Fruit fly (Drosophila melanogaster) whole organism, embryonic: ENCODE measurements around the gene Dad1.
A peak's percentile ranks its signal among the peaks of the same experiment; 100 is the strongest.

Source experiments
- BEAF-32 ChIP-seq: fragments of 200-800 bp; sonication (Bioruptor generic); optimal IDR thresholded peaks from 3 replicates; lab custom pipeline; 2017; ENCODE audit warnings: missing biosample characterization, missing genetic modification characterization, mild to moderate bottlenecking, moderate library complexity, missing genetic modification reagents
- CG12071 ChIP-seq: fragments of 200-800 bp; sonication (Bioruptor generic); optimal IDR thresholded peaks from 3 replicates; lab custom pipeline; 2018; ENCODE audit warnings: missing biosample characterization, mild to moderate bottlenecking, missing genetic modification characterization
- CG12299 ChIP-seq: fragments of 200-800 bp; sonication (Bioruptor generic); optimal IDR thresholded peaks from 2 replicates; lab custom pipeline; 2018; ENCODE audit warnings: missing biosample characterization, mild to moderate bottlenecking, missing genetic modification characterization
- CG14667 ChIP-seq: fragments of 200-800 bp; sonication (Bioruptor generic); IDR thresholded peaks from 2 replicates; pipeline ENCODE4 v1.3.6; 2022; ENCODE audit warnings: missing biosample characterization, missing genetic modification characterization
- CG15011 ChIP-seq: fragments of 200-800 bp; sonication (Bioruptor generic); optimal IDR thresholded peaks from 3 replicates; lab custom pipeline; 2018; ENCODE audit warnings: missing biosample characterization, mild to moderate bottlenecking, missing genetic modification characterization
- CG17361 ChIP-seq: fragments of 200-800 bp; sonication (Bioruptor generic); IDR thresholded peaks from 3 replicates; pipeline ENCODE4 v1.3.6; 2022; ENCODE audit warnings: missing biosample characterization, missing genetic modification characterization
- CG2120 ChIP-seq: fragments of 200-800 bp; sonication (Bioruptor generic); optimal IDR thresholded peaks from 3 replicates; lab custom pipeline; 2016; ENCODE audit warnings: missing biosample characterization, missing genetic modification characterization
- CG2129 ChIP-seq: fragments of 200-800 bp; sonication (Bioruptor generic); IDR thresholded peaks from 2 replicates; pipeline ENCODE4 v1.3.6; 2022; ENCODE audit warnings: missing biosample characterization, missing genetic modification characterization; ENCODE audit not compliant: partially characterized antibody
- CG2202 ChIP-seq: fragments of 200-800 bp; sonication (Bioruptor generic); optimal IDR thresholded peaks from 2 replicates; lab custom pipeline; 2018; ENCODE audit warnings: missing biosample characterization, mild to moderate bottlenecking, missing genetic modification characterization
- CG31365 ChIP-seq: fragments of 200-800 bp; sonication (Bioruptor generic); optimal IDR thresholded peaks from 2 replicates; lab custom pipeline; 2018; ENCODE audit warnings: missing biosample characterization, mild to moderate bottlenecking, missing genetic modification characterization
- CG3163 ChIP-seq: fragments of 200-800 bp; sonication (Bioruptor generic); optimal IDR thresholded peaks from 3 replicates; lab custom pipeline; 2016; ENCODE audit warnings: missing biosample characterization, missing genetic modification characterization
- CG3847 ChIP-seq: fragments of 200-800 bp; sonication (Bioruptor generic); IDR thresholded peaks from 2 replicates; pipeline ENCODE4 v1.3.6; 2022; ENCODE audit warnings: missing biosample characterization, missing genetic modification characterization
- CG3995 ChIP-seq: fragments of 200-800 bp; sonication (Bioruptor generic); optimal IDR thresholded peaks from 3 replicates; lab custom pipeline; 2016; ENCODE audit warnings: missing biosample characterization, missing genetic modification characterization
- CG6813 ChIP-seq: fragments of 200-800 bp; sonication (Bioruptor generic); optimal IDR thresholded peaks from 2 replicates; lab custom pipeline; 2017; ENCODE audit warnings: missing biosample characterization, missing genetic modification characterization, mild to moderate bottlenecking, moderate library complexity, missing genetic modification reagents
- CG8478 ChIP-seq: fragments of >200 bp; optimal IDR thresholded peaks from 2 replicates; lab custom pipeline; 2018
- Camta ChIP-seq: fragments of 200-800 bp; sonication (Bioruptor generic); optimal IDR thresholded peaks from 2 replicates; lab custom pipeline; 2016; ENCODE audit warnings: missing biosample characterization, missing genetic modification characterization
- Dref ChIP-seq: fragments of 200-800 bp; sonication (Bioruptor generic); IDR thresholded peaks from 2 replicates; pipeline ENCODE4 v1.3.6; 2022; ENCODE audit warnings: missing biosample characterization, missing genetic modification characterization
- Drgx ChIP-seq: fragments of 200-800 bp; sonication (Bioruptor generic); IDR thresholded peaks from 2 replicates; pipeline ENCODE4 v1.3.6; 2022; ENCODE audit warnings: missing biosample characterization, missing genetic modification characterization
- Fer2 ChIP-seq: fragments of 200-800 bp; sonication (Bioruptor generic); optimal IDR thresholded peaks from 2 replicates; lab custom pipeline; 2018; ENCODE audit warnings: missing biosample characterization, mild to moderate bottlenecking, missing genetic modification characterization, moderate library complexity
- GATAe ChIP-seq: fragments of 200-800 bp; sonication (Bioruptor generic); conservative IDR thresholded peaks from 2 replicates; pipeline ENCODE4 v1.3.6; 2022; ENCODE audit warnings: missing biosample characterization, missing genetic modification characterization
- Gug ChIP-seq: fragments of 200-800 bp; sonication (Bioruptor generic); IDR thresholded peaks from 4 replicates; pipeline ENCODE4 v1.3.6; 2022; ENCODE audit warnings: missing biosample characterization, missing genetic modification characterization
- HLH54F ChIP-seq: fragments of 200-800 bp; sonication (Bioruptor generic); optimal IDR thresholded peaks from 3 replicates; lab custom pipeline; 2016; ENCODE audit warnings: missing biosample characterization, missing genetic modification characterization
- Hand ChIP-seq: fragments of 200-800 bp; sonication (Bioruptor generic); optimal IDR thresholded peaks from 2 replicates; lab custom pipeline; 2017; ENCODE audit warnings: mild to moderate bottlenecking, missing biosample characterization, missing genetic modification reagents, missing genetic modification characterization
- Hr51 ChIP-seq, 2 experiments: fragments of 200-800 bp; sonication (Bioruptor generic); optimal IDR thresholded peaks; 2 replicates in 1 of 2; 3 replicates in 1 of 2; lab custom pipeline; 2016 to 2018; ENCODE audit warnings: missing biosample characterization in 2 of 2, missing genetic modification characterization in 2 of 2, mild to moderate bottlenecking in 1 of 2, moderate library complexity in 1 of 2
- Max ChIP-seq: fragments of 200-800 bp; sonication (Bioruptor generic); optimal IDR thresholded peaks from 2 replicates; lab custom pipeline; 2016; ENCODE audit warnings: missing biosample characterization, mild to moderate bottlenecking, missing genetic modification characterization
- NfI ChIP-seq: fragments of 200-800 bp; sonication (Bioruptor generic); optimal IDR thresholded peaks from 3 replicates; lab custom pipeline; 2018; ENCODE audit warnings: missing biosample characterization, mild to moderate bottlenecking, missing genetic modification characterization, moderate library complexity
- Pdp1 ChIP-seq, 2 experiments: fragments of 200-800 bp; sonication (Bioruptor generic); optimal IDR thresholded peaks; 3 replicates each; lab custom pipeline; 2016; ENCODE audit warnings: missing biosample characterization in 2 of 2, missing genetic modification characterization in 2 of 2, mild to moderate bottlenecking in 1 of 2, moderate library complexity in 1 of 2
- Rfx ChIP-seq: fragments of 200-800 bp; sonication (Bioruptor generic); IDR thresholded peaks from 2 replicates; pipeline ENCODE4 v1.3.6; 2022; ENCODE audit warnings: missing biosample characterization, missing genetic modification characterization
- Trl ChIP-seq, 3 experiments: fragments of >200 bp in 2 of 3; fragments of 200-800 bp in 1 of 3; sonication (Bioruptor generic) in 1 of 3; optimal IDR thresholded peaks; 2 replicates in 1 of 3; 3 replicates in 2 of 3; lab custom pipeline; 2016 to 2017; ENCODE audit warnings: missing biosample characterization in 1 of 3, missing genetic modification characterization in 1 of 3
- Usf ChIP-seq: fragments of 200-800 bp; sonication (Bioruptor generic); optimal IDR thresholded peaks from 2 replicates; lab custom pipeline; 2017; ENCODE audit warnings: missing genotype, missing biosample characterization, missing genetic modification characterization
- Vsx1 ChIP-seq: fragments of 200-800 bp; sonication (Bioruptor generic); optimal IDR thresholded peaks from 2 replicates; lab custom pipeline; 2017; ENCODE audit warnings: missing biosample characterization, mild to moderate bottlenecking, missing genetic modification characterization, missing genetic modification reagents
- ab ChIP-seq: fragments of 200-800 bp; sonication (Bioruptor generic); optimal IDR thresholded peaks from 2 replicates; lab custom pipeline; 2016; ENCODE audit warnings: missing biosample characterization, missing genetic modification characterization
- cato ChIP-seq: fragments of 200-800 bp; sonication (Bioruptor generic); optimal IDR thresholded peaks from 2 replicates; lab custom pipeline; 2016; ENCODE audit warnings: missing biosample characterization, missing genetic modification characterization, borderline replicate concordance
- croc ChIP-seq: fragments of 200-800 bp; sonication (Bioruptor generic); conservative IDR thresholded peaks from 3 replicates; pipeline ENCODE4 v1.3.6; 2022; ENCODE audit warnings: missing biosample characterization, missing genetic modification characterization
- crp ChIP-seq, 2 experiments: fragments of 200-800 bp; sonication (Bioruptor generic); optimal IDR thresholded peaks; 2 replicates in 1 of 2; 3 replicates in 1 of 2; lab custom pipeline; 2017; ENCODE audit warnings: missing biosample characterization in 2 of 2, missing genetic modification characterization in 2 of 2, mild to moderate bottlenecking in 1 of 2, moderate library complexity in 1 of 2
- dm ChIP-seq: fragments of 200-800 bp; sonication (Bioruptor generic); optimal IDR thresholded peaks from 3 replicates; lab custom pipeline; 2016; ENCODE audit warnings: missing biosample characterization, missing genetic modification characterization
- ewg ChIP-seq: fragments of 200-800 bp; sonication (Bioruptor generic); optimal IDR thresholded peaks from 3 replicates; lab custom pipeline; 2017; ENCODE audit warnings: mild to moderate bottlenecking, missing biosample characterization, missing genetic modification reagents, missing genetic modification characterization
- fd102C ChIP-seq: fragments of 200-800 bp; sonication (Bioruptor generic); optimal IDR thresholded peaks from 2 replicates; lab custom pipeline; 2018; ENCODE audit warnings: missing biosample characterization, mild to moderate bottlenecking, missing genetic modification characterization, moderate library complexity
- fd96Cb ChIP-seq: fragments of 200-800 bp; sonication (Bioruptor generic); optimal IDR thresholded peaks from 2 replicates; lab custom pipeline; 2018; ENCODE audit warnings: missing biosample characterization, mild to moderate bottlenecking, missing genetic modification characterization, moderate library complexity
- ftz-f1 ChIP-seq: fragments of 200-800 bp; sonication (Bioruptor generic); optimal IDR thresholded peaks from 2 replicates; lab custom pipeline; 2016; ENCODE audit warnings: missing biosample characterization, missing genetic modification characterization
- fu2 ChIP-seq: fragments of 200-800 bp; sonication (Bioruptor generic); optimal IDR thresholded peaks from 2 replicates; lab custom pipeline; 2016; ENCODE audit warnings: missing biosample characterization, missing genetic modification characterization
- gfzf ChIP-seq: fragments of 200-800 bp; sonication (Bioruptor generic); optimal IDR thresholded peaks from 2 replicates; lab custom pipeline; 2016; ENCODE audit warnings: missing biosample characterization, mild to moderate bottlenecking, missing genetic modification characterization, moderate library complexity
- h ChIP-seq: fragments of >200 bp; optimal IDR thresholded peaks from 2 replicates; lab custom pipeline; 2017
- hbn ChIP-seq: fragments of 200-800 bp; sonication (Bioruptor generic); IDR thresholded peaks from 2 replicates; pipeline ENCODE4 v1.3.6; 2022; ENCODE audit warnings: missing biosample characterization, missing genetic modification characterization; ENCODE audit not compliant: partially characterized antibody
- klu ChIP-seq: fragments of 200-800 bp; sonication (Bioruptor generic); IDR thresholded peaks from 2 replicates; pipeline ENCODE4 v1.3.6; 2022; ENCODE audit warnings: missing biosample characterization, missing genetic modification characterization
- lola ChIP-seq, 3 experiments: fragments of >200 bp in 2 of 3; fragments of 200-800 bp in 1 of 3; sonication (Bioruptor generic) in 1 of 3; optimal IDR thresholded peaks; 2 replicates each; lab custom pipeline; 2017 to 2019; ENCODE audit warnings: missing biosample characterization in 3 of 3, missing genetic modification characterization in 3 of 3, mild to moderate bottlenecking in 1 of 3, moderate library complexity in 1 of 3
- nau ChIP-seq: fragments of 200-800 bp; sonication (Bioruptor generic); optimal IDR thresholded peaks from 3 replicates; lab custom pipeline; 2017; ENCODE audit warnings: missing biosample characterization, mild to moderate bottlenecking, missing genetic modification characterization, missing genetic modification reagents
- pb ChIP-seq: fragments of 200-800 bp; sonication (Bioruptor generic); optimal IDR thresholded peaks from 3 replicates; lab custom pipeline; 2016; ENCODE audit warnings: missing biosample characterization, missing genetic modification characterization
- ro ChIP-seq: fragments of 200-800 bp; sonication (Bioruptor generic); IDR thresholded peaks from 2 replicates; pipeline ENCODE4 v1.3.6; 2022; ENCODE audit warnings: missing biosample characterization, missing genetic modification characterization
- ttk ChIP-seq: fragments of 200-800 bp; sonication (Bioruptor generic); IDR thresholded peaks from 2 replicates; pipeline ENCODE4 v2.1.2; 2022; ENCODE audit warnings: missing biosample characterization, missing genetic modification characterization

Dad1 gene

DNA sequence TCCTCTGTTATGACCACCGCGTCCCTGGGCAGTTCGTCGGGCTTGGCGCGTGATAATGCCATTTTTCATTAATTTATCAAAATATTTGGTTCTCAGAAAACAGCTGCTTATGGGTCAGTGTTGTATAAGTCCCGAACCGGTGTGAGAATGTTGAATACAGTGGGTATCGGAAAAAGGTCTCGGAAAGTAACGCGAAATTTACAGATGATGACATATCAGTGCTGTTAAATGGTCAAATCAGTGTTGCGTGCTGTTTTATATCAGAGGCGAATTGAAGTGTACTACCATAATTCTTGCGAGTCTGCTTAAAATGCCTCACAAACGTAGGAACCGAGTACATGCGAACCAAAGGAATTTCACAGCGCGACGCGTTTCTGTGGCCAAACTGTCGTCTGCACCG lies 1.3 kb downstream of the Dad1 start, which contains the start of the genes CG13392 and Rcd4 (continued):
- TF ChIP-seq lola (GFP tag; optimal IDR thresholded peaks at IDR 0.05; lab: Kevin White, UChicago) (peak in 1 of 3 experiments; percentile 6), CG14667 (GFP tag; lab: Robert Waterston, UW) (no peak), CG17361 (GFP tag; lab: Robert Waterston, UW) (peak; percentile 28; the same call in 1 of the 3 replicates), dm (GFP tag; lab: Kevin White, UChicago) (peak; percentile 48), Hand (GFP tag; lab: Kevin White, UChicago) (no peak), ewg (GFP tag; lab: Kevin White, UChicago) (peak; percentile 20), HLH54F (GFP tag; lab: Kevin White, UChicago) (peak; percentile 81), CG8478 (no peak), Hr51 (GFP tag; optimal IDR thresholded peaks at IDR 0.05; lab: Kevin White, UChicago) (peak; percentile 20 to 76), CG31365 (tag; lab: Kevin White, UChicago) (no peak), GATAe (GFP tag; lab: Robert Waterston, UW) (no peak), croc (GFP tag; lab: Robert Waterston, UW) (no peak), Fer2 (peak; percentile 22), CG3847 (GFP tag; lab: Robert Waterston, UW) (peak; percentile 79), fd96Cb (tag; lab: Kevin White, UChicago) (no peak), Camta (peak; percentile 59), CG2202 (tag; lab: Kevin White, UChicago) (peak; percentile 18), Gug (GFP tag; lab: Robert Waterston, UW) (peak; percentile 48; the same call in 1 of the 4 replicates), CG12071 (GFP tag; lab: Kevin White, UChicago) (peak; percentile 67), CG3995 (GFP tag; lab: Kevin White, UChicago) (peak; percentile 66), CG6813 (GFP tag; lab: Kevin White, UChicago) (peak; percentile 45), crp (GFP tag; optimal IDR thresholded peaks at IDR 0.05; lab: Kevin White, UChicago) (peak; percentile 60 to 91), cato (GFP tag; lab: Kevin White, UChicago) (no peak), gfzf (GFP tag; lab: Kevin White, UChicago) (peak; percentile 44), CG12299 (tag; lab: Kevin White, UChicago) (peak; percentile 41), fd102C (GFP tag; lab: Kevin White, UChicago) (no peak), ftz-f1 (GFP tag; lab: Kevin White, UChicago) (peak; percentile 23), CG2129 (GFP tag; lab: Robert Waterston, UW) (no peak), Usf (GFP tag; lab: Kevin White, UChicago) (no peak), CG2120 (GFP tag; lab: Kevin White, UChicago) (peak; percentile 88), CG15011 (GFP tag; lab: Kevin White, UChicago) (no peak), klu (peak; percentile 43; the same call in 1 of the 2 replicates), pb (GFP tag; lab: Kevin White, UChicago) (peak; percentile 63), ro (GFP tag; lab: Robert Waterston, UW) (no peak), fu2 (GFP tag; lab: Kevin White, UChicago) (peak; percentile 74), Rfx (GFP tag; lab: Robert Waterston, UW) (peak; percentile 88), ttk (GFP tag; lab: Robert Waterston, UW) (no peak), Trl (optimal IDR thresholded peaks at IDR 0.05; lab: Kevin White, UChicago) (no peak), Trl (GFP tag; optimal IDR thresholded peaks at IDR 0.05; lab: Kevin White, UChicago) (peak; percentile 75), Drgx (GFP tag; lab: Robert Waterston, UW) (peak; percentile 45; the same call in 1 of the 2 replicates), h (lab: Kevin White, UChicago) (no peak), hbn (peak; percentile 53; the same call in 1 of the 2 replicates), BEAF-32 (GFP tag; lab: Kevin White, UChicago) (peak; percentile 63), nau (GFP tag; lab: Kevin White, UChicago) (peak; percentile 32), Vsx1 (GFP tag; lab: Kevin White, UChicago) (no peak), ab (GFP tag; lab: Kevin White, UChicago) (no peak), CG3163 (GFP tag; lab: Kevin White, UChicago) (peak; percentile 64), Dref (peak; percentile 57), Pdp1 (GFP tag; optimal IDR thresholded peaks at IDR 0.05; lab: Kevin White, UChicago) (peak; percentile 73 to 82), Max (GFP tag; lab: Kevin White, UChicago) (peak; percentile 6), NfI (peak; percentile 72)
